Fruit fly (Drosophila melanogaster) whole organism, embryonic: ENCODE measurements around the gene CG17224.

ENCODE experiments used
- Aef1 ChIP-seq: fragments of 200-800 bp; sonication (Bioruptor generic); IDR thresholded peaks from 3 replicates; pipeline ENCODE4 v1.3.6; 2022; ENCODE audit warnings: missing biosample characterization, missing genetic modification characterization
- CG10147 ChIP-seq: fragments of 200-800 bp; sonication (Bioruptor generic); optimal IDR thresholded peaks from 2 replicates; lab custom pipeline; 2019; ENCODE audit warnings: missing biosample characterization, mild to moderate bottlenecking, missing genetic modification characterization, moderate library complexity
- CG12236 ChIP-seq: fragments of 200-800 bp; sonication (Bioruptor generic); optimal IDR thresholded peaks from 2 replicates; lab custom pipeline; 2016; ENCODE audit warnings: missing biosample characterization, missing genetic modification characterization
- CG13123 ChIP-seq: fragments of 200-800 bp; sonication (Bioruptor generic); optimal IDR thresholded peaks from 2 replicates; lab custom pipeline; 2016; ENCODE audit warnings: missing biosample characterization, missing genetic modification characterization
- CG15073 ChIP-seq: fragments of 200-800 bp; sonication (Bioruptor generic); optimal IDR thresholded peaks from 2 replicates; lab custom pipeline; 2016; ENCODE audit warnings: missing biosample characterization, missing genetic modification characterization
- CG1529 ChIP-seq: fragments of 200-800 bp; sonication (Bioruptor generic); optimal IDR thresholded peaks from 3 replicates; lab custom pipeline; 2018; ENCODE audit warnings: missing biosample characterization, missing genetic modification characterization
- CG16815 ChIP-seq: fragments of 200-800 bp; sonication (Bioruptor generic); optimal IDR thresholded peaks from 3 replicates; lab custom pipeline; 2017; ENCODE audit warnings: missing biosample characterization, mild to moderate bottlenecking, missing genetic modification characterization
- CG17802 ChIP-seq: fragments of 200-800 bp; sonication (Bioruptor generic); optimal IDR thresholded peaks from 2 replicates; lab custom pipeline; 2018; ENCODE audit warnings: missing biosample characterization, mild to moderate bottlenecking, missing genetic modification characterization, moderate library complexity
- CG18262 ChIP-seq: fragments of 200-800 bp; optimal IDR thresholded peaks from 3 replicates; lab custom pipeline; 2019; ENCODE audit warnings: missing biosample characterization, mild to moderate bottlenecking, missing genetic modification characterization, moderate library complexity
- CG2889 ChIP-seq: fragments of 200-800 bp; sonication (Bioruptor generic); IDR thresholded peaks from 3 replicates; pipeline ENCODE4 v1.3.6; 2022; ENCODE audit warnings: missing biosample characterization, missing genetic modification characterization
- CG31388 ChIP-seq: fragments of 200-800 bp; sonication (Bioruptor generic); optimal IDR thresholded peaks from 2 replicates; lab custom pipeline; 2016; ENCODE audit warnings: missing biosample characterization, missing genetic modification characterization
- CG4820 ChIP-seq: fragments of 200-800 bp; sonication (Bioruptor generic); optimal IDR thresholded peaks from 3 replicates; lab custom pipeline; 2016; ENCODE audit warnings: missing biosample characterization, missing genetic modification characterization
- CG5953 ChIP-seq: fragments of 200-800 bp; sonication (Bioruptor generic); IDR thresholded peaks from 2 replicates; pipeline ENCODE4 v1.3.6; 2022; ENCODE audit warnings: missing biosample characterization, missing genetic modification characterization
- CG7357 ChIP-seq: fragments of 200-800 bp; sonication (Bioruptor generic); IDR thresholded peaks from 3 replicates; pipeline ENCODE4 v1.3.6; 2022; ENCODE audit warnings: missing biosample characterization, missing genetic modification characterization
- CG7745 ChIP-seq: fragments of 200-800 bp; sonication (Bioruptor generic); optimal IDR thresholded peaks from 2 replicates; lab custom pipeline; 2018; ENCODE audit warnings: missing biosample characterization, mild to moderate bottlenecking, missing genetic modification characterization, moderate library complexity
- CG7963 ChIP-seq: fragments of 200-800 bp; sonication (Bioruptor generic); IDR thresholded peaks from 3 replicates; pipeline ENCODE4 v1.3.6; 2022; ENCODE audit warnings: missing biosample characterization, missing genetic modification characterization; ENCODE audit not compliant: partially characterized antibody
- CG8290 ChIP-seq, 3 experiments: fragments of 200-800 bp; sonication (Bioruptor generic); optimal IDR thresholded peaks; 2 replicates each; lab custom pipeline; 2016 to 2019; ENCODE audit warnings: missing biosample characterization in 3 of 3, missing genetic modification characterization in 3 of 3, mild to moderate bottlenecking in 2 of 3, moderate library complexity in 1 of 3
- CG8359 ChIP-seq: fragments of 200-800 bp; sonication (Bioruptor generic); optimal IDR thresholded peaks from 2 replicates; lab custom pipeline; 2017; ENCODE audit warnings: missing biosample characterization, mild to moderate bottlenecking, missing genetic modification characterization, borderline replicate concordance
- CG8944 ChIP-seq: fragments of 200-800 bp; sonication (Bioruptor generic); optimal IDR thresholded peaks from 3 replicates; lab custom pipeline; 2016; ENCODE audit warnings: missing biosample characterization, missing genetic modification characterization
- CG9437 ChIP-seq: fragments of 200-800 bp; sonication (Bioruptor generic); optimal IDR thresholded peaks from 2 replicates; lab custom pipeline; 2018; ENCODE audit warnings: missing biosample characterization, mild to moderate bottlenecking, missing genetic modification characterization
- CG9932 ChIP-seq: fragments of 200-800 bp; sonication (Bioruptor generic); IDR thresholded peaks from 2 replicates; pipeline ENCODE4 v1.3.6; 2022; ENCODE audit warnings: missing biosample characterization, missing genetic modification characterization
- E2f2 ChIP-seq: fragments of 200-800 bp; sonication (Bioruptor generic); IDR thresholded peaks from 2 replicates; pipeline ENCODE4 v1.3.6; 2022; ENCODE audit warnings: missing biosample characterization, missing genetic modification characterization
- ERR ChIP-seq: fragments of 200-800 bp; sonication (Bioruptor generic); optimal IDR thresholded peaks from 2 replicates; lab custom pipeline; 2016; ENCODE audit warnings: missing biosample characterization, missing genetic modification characterization
- Hr39 ChIP-seq: fragments of >200 bp; optimal IDR thresholded peaks from 2 replicates; lab custom pipeline; 2017
- NFAT ChIP-seq: fragments of 200-800 bp; sonication (Bioruptor generic); IDR thresholded peaks from 2 replicates; pipeline ENCODE4 v1.3.6; 2022; ENCODE audit warnings: missing biosample characterization, missing genetic modification characterization
- Oaz ChIP-seq: fragments of 200-800 bp; sonication (Bioruptor generic); IDR thresholded peaks from 2 replicates; pipeline ENCODE4 v1.3.6; 2022; ENCODE audit warnings: missing biosample characterization, missing genetic modification characterization
- Taf1 ChIP-seq: fragments of 200-800 bp; sonication (Bioruptor generic); IDR thresholded peaks from 2 replicates; pipeline ENCODE4 v1.3.6; 2022; ENCODE audit warnings: missing biosample characterization, missing genetic modification characterization
- ap ChIP-seq: fragments of 200-800 bp; sonication (Bioruptor generic); IDR thresholded peaks from 2 replicates; pipeline ENCODE4 v1.3.6; 2022; ENCODE audit warnings: missing biosample characterization, missing genetic modification characterization
- az2 ChIP-seq: fragments of 200-800 bp; sonication (Bioruptor generic); optimal IDR thresholded peaks from 3 replicates; lab custom pipeline; 2016; ENCODE audit warnings: missing biosample characterization, missing genetic modification characterization
- bbx ChIP-seq: fragments of 200-800 bp; sonication (Bioruptor generic); IDR thresholded peaks from 2 replicates; pipeline ENCODE4 v1.3.6; 2022; ENCODE audit warnings: missing biosample characterization, missing genetic modification characterization; ENCODE audit not compliant: partially characterized antibody
- cato ChIP-seq: fragments of 200-800 bp; sonication (Bioruptor generic); optimal IDR thresholded peaks from 2 replicates; lab custom pipeline; 2016; ENCODE audit warnings: missing biosample characterization, missing genetic modification characterization, borderline replicate concordance
- cwo ChIP-seq: fragments of 200-800 bp; sonication (Bioruptor generic); optimal IDR thresholded peaks from 3 replicates; lab custom pipeline; 2017; ENCODE audit warnings: missing biosample characterization, missing genetic modification characterization, mild to moderate bottlenecking, moderate library complexity, missing genetic modification reagents
- emc ChIP-seq: fragments of 200-800 bp; sonication (Bioruptor generic); optimal IDR thresholded peaks from 2 replicates; lab custom pipeline; 2016; ENCODE audit warnings: missing biosample characterization, missing genetic modification characterization
- ems ChIP-seq: fragments of 200-800 bp; sonication (Bioruptor generic); optimal IDR thresholded peaks from 3 replicates; lab custom pipeline; 2016; ENCODE audit warnings: missing biosample characterization, missing genetic modification characterization
- fru ChIP-seq: fragments of >200 bp; optimal IDR thresholded peaks from 2 replicates; lab custom pipeline; 2017
- gsb-n ChIP-seq: fragments of 200-800 bp; sonication (Bioruptor generic); optimal IDR thresholded peaks from 3 replicates; lab custom pipeline; 2018; ENCODE audit warnings: missing biosample characterization, mild to moderate bottlenecking, missing genetic modification characterization
- kah ChIP-seq: fragments of 200-800 bp; sonication (Bioruptor generic); optimal IDR thresholded peaks from 2 replicates; lab custom pipeline; 2018; ENCODE audit warnings: missing biosample characterization, mild to moderate bottlenecking, missing genetic modification characterization
- ken ChIP-seq: fragments of 200-800 bp; sonication (Bioruptor generic); IDR thresholded peaks from 3 replicates; pipeline ENCODE4 v1.3.6; 2022; ENCODE audit warnings: missing biosample characterization, missing genetic modification characterization
- knrl ChIP-seq: fragments of 200-800 bp; sonication (Bioruptor generic); IDR thresholded peaks from 3 replicates; pipeline ENCODE4 v1.3.6; 2022; ENCODE audit warnings: missing biosample characterization, missing genetic modification characterization; ENCODE audit not compliant: partially characterized antibody
- lilli ChIP-seq: fragments of 200-800 bp; sonication (Bioruptor generic); optimal IDR thresholded peaks from 3 replicates; lab custom pipeline; 2016; ENCODE audit warnings: missing biosample characterization, missing genetic modification characterization
- lmd ChIP-seq: fragments of 200-800 bp; sonication (Bioruptor generic); IDR thresholded peaks from 2 replicates; pipeline ENCODE4 v1.3.6; 2022; ENCODE audit warnings: missing biosample characterization, missing genetic modification characterization
- nerfin-2 ChIP-seq: fragments of 200-800 bp; sonication (Bioruptor generic); IDR thresholded peaks from 2 replicates; pipeline ENCODE4 v1.3.6; 2022; ENCODE audit warnings: missing biosample characterization, missing genetic modification characterization; ENCODE audit not compliant: partially characterized antibody
- oc ChIP-seq: fragments of 200-800 bp; sonication (Bioruptor generic); optimal IDR thresholded peaks from 2 replicates; lab custom pipeline; 2018; ENCODE audit warnings: missing biosample characterization, mild to moderate bottlenecking, missing genetic modification characterization, moderate library complexity
- pb ChIP-seq: fragments of 200-800 bp; sonication (Bioruptor generic); optimal IDR thresholded peaks from 3 replicates; lab custom pipeline; 2016; ENCODE audit warnings: missing biosample characterization, missing genetic modification characterization
- peb ChIP-seq: fragments of 200-800 bp; sonication (Bioruptor generic); IDR thresholded peaks from 2 replicates; pipeline ENCODE4 v1.3.6; 2022; ENCODE audit warnings: missing biosample characterization, missing genetic modification characterization
- pfk ChIP-seq: fragments of 200-800 bp; sonication (Bioruptor generic); optimal IDR thresholded peaks from 2 replicates; lab custom pipeline; 2018; ENCODE audit warnings: missing biosample characterization, mild to moderate bottlenecking, missing genetic modification characterization, moderate library complexity
- pros ChIP-seq: fragments of 200-800 bp; sonication (Bioruptor generic); optimal IDR thresholded peaks from 3 replicates; lab custom pipeline; 2019; ENCODE audit warnings: missing biosample characterization, mild to moderate bottlenecking, missing genetic modification characterization, moderate library complexity
- slbo ChIP-seq: fragments of 200-800 bp; sonication (Bioruptor generic); IDR thresholded peaks from 2 replicates; pipeline ENCODE4 v1.3.6; 2022; ENCODE audit warnings: missing biosample characterization, missing genetic modification characterization
- slou ChIP-seq: fragments of 200-800 bp; sonication (Bioruptor generic); optimal IDR thresholded peaks from 3 replicates; lab custom pipeline; 2016; ENCODE audit warnings: missing biosample characterization, missing genetic modification characterization
- tio ChIP-seq: fragments of 200-800 bp; sonication (Bioruptor generic); optimal IDR thresholded peaks from 2 replicates; lab custom pipeline; 2017; ENCODE audit warnings: missing biosample characterization, missing genetic modification characterization, inconsistent platforms
- zfh1 ChIP-seq: fragments of 200-800 bp; sonication (Bioruptor generic); IDR thresholded peaks from 3 replicates; pipeline ENCODE4 v1.3.6; 2022; ENCODE audit warnings: missing biosample characterization, missing genetic modification characterization

The CG17224 gene

DNA sequence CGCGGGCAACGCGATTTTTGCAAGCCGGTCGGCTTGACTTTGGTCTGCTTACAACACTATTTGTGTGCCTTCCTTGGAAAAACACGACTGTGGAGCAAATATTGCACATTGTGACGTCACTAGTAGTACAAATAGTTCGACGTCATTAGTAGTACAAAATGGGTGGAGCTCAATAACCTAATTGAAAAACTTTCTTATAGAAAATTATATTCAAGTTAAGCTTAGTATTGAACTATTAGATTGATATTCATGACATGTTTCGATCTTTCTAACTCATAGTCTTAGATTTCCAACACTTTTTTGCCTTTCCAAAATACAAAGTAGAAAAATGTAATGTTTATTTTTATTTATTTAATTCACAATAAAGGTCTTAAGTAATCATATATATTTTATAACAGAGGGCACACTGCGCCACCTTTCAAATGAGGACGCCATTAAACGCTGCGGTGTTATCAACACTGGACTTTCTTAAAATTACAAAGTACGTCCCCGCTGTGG, 45.6 kb downstream of the CG17224 start, which contains the start of the genes Rrp1 and gammaTub23C (continued):
- TF ChIP-seq tio (GFP tag; lab: Kevin White, UChicago), result peak; percentile 98
- no peak for TF ChIP-seq knrl (GFP tag; lab: Robert Waterston, UW)
- TF ChIP-seq CG18262 (tag; lab: Kevin White, UChicago), result peak; percentile 95
- no peak for TF ChIP-seq nerfin-2 (GFP tag; lab: Robert Waterston, UW)
- TF ChIP-seq gsb-n (tag; lab: Kevin White, UChicago), result peak; percentile 77
- peak; percentile 16 for TF ChIP-seq pfk (GFP tag; lab: Kevin White, UChicago)
- peak; percentile 67 for TF ChIP-seq CG2889 (GFP tag; lab: Robert Waterston, UW)
- peak; percentile 52 for TF ChIP-seq CG5953
- TF ChIP-seq Hr39 (lab: Kevin White, UChicago), result no peak
- peak; percentile 63 for TF ChIP-seq CG8944 (GFP tag; lab: Kevin White, UChicago)
- TF ChIP-seq CG10147 (GFP tag; lab: Kevin White, UChicago), result peak; percentile 93
- TF ChIP-seq emc (GFP tag; lab: Kevin White, UChicago), result peak; percentile 45
- peak; percentile 74 for TF ChIP-seq NFAT (GFP tag; lab: Robert Waterston, UW)
- TF ChIP-seq ap, result peak; percentile 47; the same call in 1 of the 2 replicates
- peak; percentile 85 for TF ChIP-seq CG1529
- peak; percentile 93 for TF ChIP-seq az2 (GFP tag; lab: Kevin White, UChicago)
- TF ChIP-seq slbo (GFP tag; lab: Robert Waterston, UW), result peak; percentile 91
- TF ChIP-seq CG7357 (GFP tag; lab: Robert Waterston, UW), result peak; percentile 70
- TF ChIP-seq ken (GFP tag; lab: Robert Waterston, UW), result peak; percentile 44; the same call in 1 of the 3 replicates
- peak; percentile 85 for TF ChIP-seq Aef1
- TF ChIP-seq bbx (GFP tag; lab: Robert Waterston, UW), result no peak
- peak; percentile 53 for TF ChIP-seq CG13123 (GFP tag; lab: Kevin White, UChicago)
- peak; percentile 70 for TF ChIP-seq zfh1
- TF ChIP-seq oc (tag; lab: Kevin White, UChicago), result peak; percentile 67
- peak; percentile 82 for TF ChIP-seq CG8290 (GFP tag; optimal IDR thresholded peaks at IDR 0.05; lab: Kevin White, UChicago)
- TF ChIP-seq CG8290 (tag; optimal IDR thresholded peaks at IDR 0.05; lab: Kevin White, UChicago), result peak in 1 of 2 experiments; percentile 60
- TF ChIP-seq CG15073, result peak; percentile 67
- TF ChIP-seq lmd, result peak; percentile 90
- peak; percentile 66 for TF ChIP-seq CG31388 (GFP tag; lab: Kevin White, UChicago)
- peak; percentile 68 for TF ChIP-seq CG8359 (GFP tag; lab: Kevin White, UChicago)
- TF ChIP-seq lilli (GFP tag; lab: Kevin White, UChicago), result peak; percentile 86
- peak; percentile 85; the same call in 1 of the 2 replicates for TF ChIP-seq CG9932 (GFP tag; lab: Robert Waterston, UW)
- peak; percentile 75 for TF ChIP-seq ems
- peak; percentile 15 for TF ChIP-seq ERR (GFP tag; lab: Kevin White, UChicago)
- peak; percentile 46 for TF ChIP-seq CG17802 (tag; lab: Kevin White, UChicago)
- TF ChIP-seq slou, result peak; percentile 94
- TF ChIP-seq kah (GFP tag; lab: Kevin White, UChicago), result peak; percentile 66
- TF ChIP-seq CG4820, result peak; percentile 93
- TF ChIP-seq pros (GFP tag; lab: Kevin White, UChicago), result peak; percentile 47
- TF ChIP-seq E2f2 (GFP tag; lab: Robert Waterston, UW), result peak; percentile 68
- no peak for TF ChIP-seq CG7963
- peak; percentile 42; the same call in 1 of the 2 replicates for TF ChIP-seq Taf1 (GFP tag; lab: Robert Waterston, UW)
- TF ChIP-seq CG9437 (GFP tag; lab: Kevin White, UChicago), result peak; percentile 93
- peak; percentile 79 for TF ChIP-seq cwo
- peak; percentile 62; the same call in 1 of the 2 replicates for TF ChIP-seq Oaz (GFP tag; lab: Robert Waterston, UW)
- no peak for TF ChIP-seq fru (lab: Kevin White, UChicago)
- no peak for TF ChIP-seq CG7745 (tag; lab: Kevin White, UChicago)
- peak; percentile 41 for TF ChIP-seq CG12236
- peak; percentile 82 for TF ChIP-seq peb (GFP tag; lab: Robert Waterston, UW)
- peak; percentile 47 for TF ChIP-seq pb (GFP tag; lab: Kevin White, UChicago)
- TF ChIP-seq cato, result peak; percentile 92
- peak; percentile 94 for TF ChIP-seq CG16815 (GFP tag; lab: Kevin White, UChicago)
